Fruit fly (Drosophila melanogaster): Measurements from ENCODE around the gene Cad87A.

Cad87A gene

DNA sequence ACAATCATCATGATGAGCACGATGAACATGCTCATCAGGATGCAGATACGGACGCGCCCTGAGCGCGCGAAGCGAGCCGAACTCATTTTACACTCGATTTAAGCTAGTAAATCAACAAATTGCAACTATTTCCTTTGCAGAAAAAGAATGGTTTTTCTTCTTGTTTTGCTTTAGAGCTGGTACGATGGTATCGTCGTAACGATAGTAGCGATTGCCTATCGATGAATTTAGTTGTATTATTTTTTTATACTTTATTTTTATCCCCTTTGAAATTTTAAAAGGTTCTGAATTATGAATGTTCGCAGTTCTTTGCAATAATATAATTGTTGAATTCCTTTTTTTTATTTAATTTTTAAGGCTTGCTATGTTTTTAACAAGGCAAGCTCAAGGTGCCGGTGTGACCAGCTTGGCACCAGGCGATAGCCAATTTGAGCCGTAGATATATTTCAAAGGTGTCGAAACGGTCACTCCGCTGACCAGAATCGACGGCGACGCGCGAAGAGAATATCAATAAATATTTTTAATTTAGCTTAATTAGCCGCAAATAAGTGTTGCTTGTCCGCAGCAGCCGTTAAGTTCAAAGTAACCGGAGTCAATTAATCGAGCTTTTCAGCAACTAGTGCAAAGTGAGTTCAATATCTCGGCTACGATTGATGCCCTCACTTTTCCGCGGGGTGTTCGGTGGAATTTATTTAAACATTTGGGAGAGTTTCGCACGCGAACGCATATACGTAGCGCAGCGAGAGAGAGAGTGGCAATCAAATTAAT lies 18.5 kb upstream of the Cad87A start, which contains the start of the genes CG12213 and GC1 (continued):
- TF ChIP-seq CG7357 (GFP tag; IDR thresholded peaks at IDR 0.05) (no peak), CG13296 (GFP tag; optimal IDR thresholded peaks at IDR 0.05) (no peak), CG15696 (tag; optimal IDR thresholded peaks at IDR 0.05) (peak; percentile 16), CG9727 (GFP tag; optimal IDR thresholded peaks at IDR 0.05) (peak; percentile 55), CG10959 (GFP tag; IDR thresholded peaks at IDR 0.05) (no peak), gem (tag; optimal IDR thresholded peaks at IDR 0.05) (peak; percentile 53), Sry-δ (GFP tag; optimal IDR thresholded peaks at IDR 0.05) (peak; percentile 93), zfh2 (GFP tag; optimal IDR thresholded peaks at IDR 0.05) (peak; percentile 16), CG8944 (GFP tag; optimal IDR thresholded peaks at IDR 0.05) (no peak), CG6689 (GFP tag; IDR thresholded peaks at IDR 0.05) (no peak), CG4328 (GFP tag; optimal IDR thresholded peaks at IDR 0.05) (no peak), tin (GFP tag; optimal IDR thresholded peaks at IDR 0.05) (peak; percentile 24), CG7271 (tag; optimal IDR thresholded peaks at IDR 0.05) (peak; percentile 0), CG6791 (GFP tag; IDR thresholded peaks at IDR 0.05; ENCODE audit: partially characterized antibody) (peak; percentile 94), CG31224 (GFP tag; IDR thresholded peaks at IDR 0.05) (0 out of 2 replicates have a peak, but pooled peaks have one; percentile 32), al (GFP tag; IDR thresholded peaks at IDR 0.05) (0 out of 2 replicates have a peak, but pooled peaks have one; percentile 17), Vsx1 (GFP tag; optimal IDR thresholded peaks at IDR 0.05) (peak; percentile 93), knrl (GFP tag; IDR thresholded peaks at IDR 0.05; ENCODE audit: partially characterized antibody) (peak; percentile 99), CG14965 (GFP tag; optimal IDR thresholded peaks at IDR 0.05; ENCODE audit: borderline replicate concordance) (no peak), nmo (GFP tag; optimal IDR thresholded peaks at IDR 0.05) (peak; percentile 80), Pdp1 (GFP tag; optimal IDR thresholded peaks at IDR 0.05) (no peak), Med (GFP tag) (peak; percentile 85), CG11093 (GFP tag; IDR thresholded peaks at IDR 0.05) (no peak), Max (GFP tag; optimal IDR thresholded peaks at IDR 0.05) (peak; percentile 55), CG18599 (GFP tag; optimal IDR thresholded peaks at IDR 0.05) (no peak), CG3847 (GFP tag; IDR thresholded peaks at IDR 0.05) (peak; percentile 69), twi (tag; optimal IDR thresholded peaks at IDR 0.05) (peak; percentile 14), CG2116 (GFP tag; optimal IDR thresholded peaks at IDR 0.05) (peak; percentile 83), CG12104 (GFP tag; optimal IDR thresholded peaks at IDR 0.05) (peak; percentile 13), CG3995 (GFP tag; optimal IDR thresholded peaks at IDR 0.05) (peak; percentile 90), Hr3 (GFP tag; optimal IDR thresholded peaks at IDR 0.05) (peak; percentile 33), vvl (GFP tag; IDR thresholded peaks at IDR 0.05) (peak; percentile 10; the same call in 1 of the 2 replicates), CG18011 (GFP tag; optimal IDR thresholded peaks at IDR 0.05) (no peak), ash1 (GFP tag; optimal IDR thresholded peaks at IDR 0.05) (no peak), CG16813 (GFP tag; IDR thresholded peaks at IDR 0.05; ENCODE audit: partially characterized antibody) (peak; percentile 99), sna (GFP tag; IDR thresholded peaks at IDR 0.05; ENCODE audit: partially characterized antibody) (peak; percentile 99), CG8924 (tag; optimal IDR thresholded peaks at IDR 0.05) (peak; percentile 84), dpn (GFP tag; optimal IDR thresholded peaks at IDR 0.05) (peak in 1 of 2 experiments; percentile 37), phol (tag; optimal IDR thresholded peaks at IDR 0.05) (peak; percentile 70), gfzf (GFP tag; optimal IDR thresholded peaks at IDR 0.05) (peak; percentile 93), BEAF-32 (GFP tag; optimal IDR thresholded peaks at IDR 0.05) (peak; percentile 99), CG7372 (GFP tag; IDR thresholded peaks at IDR 0.05) (no peak), CG15514 (GFP tag; optimal IDR thresholded peaks at IDR 0.05) (peak; percentile 69), CG33557 (GFP tag; optimal IDR thresholded peaks at IDR 0.05) (no peak), zen2 (GFP tag; IDR thresholded peaks at IDR 0.05; ENCODE audit: partially characterized antibody) (peak; percentile 95), mld (GFP tag; IDR thresholded peaks at IDR 0.05; ENCODE audit: partially characterized antibody) (peak; percentile 94), chif (GFP tag; optimal IDR thresholded peaks at IDR 0.05) (no peak)

Data from whole organism, embryonic.